Fruit fly (Drosophila melanogaster) whole organism, pupa: ENCODE measurements around the gene Nlg4.

ENCODE experiments used
- CG10348 ChIP-seq: fragments of 200-800 bp; sonication (Bioruptor generic); IDR thresholded peaks from 2 replicates; pipeline ENCODE4 v1.3.6; 2022; ENCODE audit warnings: missing biosample characterization, missing genetic modification characterization
- CG14655 ChIP-seq: fragments of 200-800 bp; sonication (Bioruptor generic); optimal IDR thresholded peaks from 3 replicates; lab custom pipeline; 2017; ENCODE audit warnings: mild to moderate bottlenecking, missing biosample characterization, missing genetic modification reagents, missing genetic modification characterization
- CG17806 ChIP-seq: fragments of 200-800 bp; sonication (Bioruptor generic); optimal IDR thresholded peaks from 2 replicates; lab custom pipeline; 2018; ENCODE audit warnings: missing biosample characterization, mild to moderate bottlenecking, missing genetic modification characterization, moderate library complexity
- CG32121 ChIP-seq: fragments of 200-800 bp; sonication (Bioruptor generic); IDR thresholded peaks from 2 replicates; pipeline ENCODE4 v1.3.6; 2022; ENCODE audit warnings: missing biosample characterization, missing genetic modification characterization
- CG9948 ChIP-seq: fragments of 200-800 bp; sonication (Bioruptor generic); optimal IDR thresholded peaks from 2 replicates; lab custom pipeline; 2018; ENCODE audit warnings: missing biosample characterization, mild to moderate bottlenecking, missing genetic modification characterization, moderate library complexity
- EcR ChIP-seq: fragments of 200-800 bp; sonication (Bioruptor generic); optimal IDR thresholded peaks from 3 replicates; lab custom pipeline; 2019; ENCODE audit warnings: missing biosample characterization, missing genetic modification characterization, mild to moderate bottlenecking, moderate library complexity, missing genetic modification reagents

DNA sequence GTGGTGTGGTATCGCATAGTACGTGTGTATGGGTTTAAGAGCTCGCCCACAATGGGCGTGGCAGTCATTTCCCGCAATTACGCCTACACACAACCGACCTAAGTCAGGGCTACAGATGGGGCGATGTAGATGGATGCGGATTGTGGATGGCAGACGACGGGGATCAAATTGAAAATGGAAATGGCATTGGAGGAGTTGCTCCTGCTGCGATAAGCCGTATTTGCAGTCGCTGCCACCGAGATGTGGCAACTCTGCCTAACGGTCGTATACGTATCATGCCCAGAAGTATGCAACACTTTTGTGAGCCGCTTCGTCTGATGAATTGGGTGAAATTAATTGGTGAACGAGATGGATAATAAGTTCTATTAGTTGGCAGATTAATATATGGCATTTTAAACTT lies 82.1 kb downstream of the Nlg4 start:
- TF ChIP-seq CG10348 (GFP tag; lab: Robert Waterston, UW) (no peak), CG14655 (GFP tag; lab: Kevin White, UChicago) (no peak), CG9948 (tag; lab: Kevin White, UChicago) (no peak), EcR (GFP tag; lab: Kevin White, UChicago) (no peak), CG17806 (tag; lab: Kevin White, UChicago) (no peak), CG32121 (GFP tag; lab: Robert Waterston, UW) (no peak)
